Worm (Caenorhabditis elegans) whole organism, L1 larva: ENCODE measurements around the gene B0198.2.

Experiments
- C04F5.9 ChIP-seq: sonication (generic microtip); optimal IDR thresholded peaks from 2 replicates; lab custom pipeline; 2016; ENCODE audit warnings: missing genetic modification characterization, missing compliant biosample characterization
- aly-2 ChIP-seq: fragments of 150-350 bp; optimal IDR thresholded peaks from 2 replicates; lab custom pipeline; 2014; ENCODE audit warnings: missing biosample characterization, missing genetic modification characterization
- ama-1 ChIP-seq: fragments of 150-350 bp; optimal IDR thresholded peaks from 2 replicates; lab custom pipeline; 2014
- blmp-1 ChIP-seq: fragments of 150-350 bp; optimal IDR thresholded peaks from 2 replicates; lab custom pipeline; 2014; ENCODE audit warnings: missing biosample characterization, missing genetic modification characterization
- ceh-82 ChIP-seq, 3 experiments: fragments of 150-350 bp in 1 of 3; sonication (generic microtip) in 2 of 3; optimal IDR thresholded peaks; 2 replicates each; lab custom pipeline; 2014 to 2017; ENCODE audit warnings: missing biosample characterization in 3 of 3, missing genetic modification characterization in 3 of 3
- dpl-1 ChIP-seq, 3 experiments: fragments of 150-350 bp in 2 of 3; sonication (generic microtip) in 1 of 3; optimal IDR thresholded peaks; 2 replicates each; lab custom pipeline; 2014 to 2017; ENCODE audit warnings: missing biosample characterization in 3 of 3, missing genetic modification characterization in 3 of 3, missing genetic modification reagents in 3 of 3
- egl-27 ChIP-seq, 2 experiments: fragments of 150-350 bp in 1 of 2; sonication (generic microtip); optimal IDR thresholded peaks; 3 replicates each; lab custom pipeline; 2017 to 2018; ENCODE audit warnings: missing biosample characterization in 2 of 2, missing genetic modification characterization in 2 of 2, missing genetic modification reagents in 2 of 2
- lin-39 ChIP-seq: fragments of 150-350 bp; optimal IDR thresholded peaks from 2 replicates; lab custom pipeline; 2014; ENCODE audit warnings: missing biosample characterization, missing genetic modification reagents, missing genetic modification characterization
- nhr-237 ChIP-seq: fragments of 150-350 bp; optimal IDR thresholded peaks from 2 replicates; lab custom pipeline; 2014; ENCODE audit warnings: missing biosample characterization, missing genetic modification characterization
- nhr-71 ChIP-seq: sonication (generic microtip); optimal IDR thresholded peaks from 2 replicates; lab custom pipeline; 2016; ENCODE audit warnings: mild to moderate bottlenecking, missing genetic modification characterization, moderate library complexity, missing compliant biosample characterization
- pqm-1 ChIP-seq: sonication (generic microtip); optimal IDR thresholded peaks from 3 replicates; lab custom pipeline; 2017; ENCODE audit warnings: missing biosample characterization, missing genetic modification characterization
- unc-62 ChIP-seq: fragments of 150-350 bp; optimal IDR thresholded peaks from 2 replicates; lab custom pipeline; 2014; ENCODE audit warnings: missing biosample characterization, missing genetic modification reagents, missing genetic modification characterization
- zag-1 ChIP-seq: fragments of 150-350 bp; optimal IDR thresholded peaks from 2 replicates; lab custom pipeline; 2014; ENCODE audit warnings: missing biosample characterization, missing genetic modification characterization
- ztf-4 ChIP-seq: fragments of 150-350 bp; optimal IDR thresholded peaks from 2 replicates; lab custom pipeline; 2014; ENCODE audit warnings: missing biosample characterization, missing genetic modification characterization

- TF ChIP-seq pqm-1 (tag; lab: Kevin White, UChicago) (no peak), dpl-1 (GFP tag; optimal IDR thresholded peaks at IDR 0.05; lab: Kevin White, UChicago) (no peak), C04F5.9 (no peak), ceh-82 (tag; optimal IDR thresholded peaks at IDR 0.05; lab: Kevin White, UChicago) (no peak), aly-2 (tag; lab: Kevin White, UChicago) (no peak), ama-1 (lab: Kevin White, UChicago) (no peak), lin-39 (no peak), egl-27 (tag; optimal IDR thresholded peaks at IDR 0.05; lab: Kevin White, UChicago) (no peak), zag-1 (tag; lab: Kevin White, UChicago) (no peak), nhr-237 (tag; lab: Kevin White, UChicago) (no peak), nhr-71 (tag; lab: Kevin White, UChicago) (peak; percentile 4), ztf-4 (tag; lab: Kevin White, UChicago) (no peak), blmp-1 (tag; lab: Kevin White, UChicago) (peak; percentile 17), unc-62 (no peak)
Measured at ce11 chrX:11994484-11994883, 31.1 kb upstream of the B0198.2 start, which contains the start of gene C49F5.7.
